Fruit fly (Drosophila melanogaster) whole organism, embryonic: ENCODE data around the gene CG31776.

Source experiments
- pan ChIP-seq, 4 experiments: fragments of >200 bp in 3 of 4; fragments of 200-800 bp in 1 of 4; sonication (Bioruptor generic) in 1 of 4; optimal IDR thresholded peaks in 3 of 4; IDR thresholded peaks in 1 of 4; 2 replicates each; pipeline versions ENCODE4 v1.3.6 to Lab custom; 2017 to 2022; ENCODE audit warnings: missing biosample characterization in 2 of 4, missing genetic modification characterization in 2 of 4, mixed read lengths in 1 of 4
- pfk ChIP-seq: fragments of 200-800 bp; sonication (Bioruptor generic); optimal IDR thresholded peaks from 2 replicates; lab custom pipeline; 2018; ENCODE audit warnings: missing biosample characterization, mild to moderate bottlenecking, missing genetic modification characterization, moderate library complexity
- sima ChIP-seq: fragments of 200-800 bp; sonication (Bioruptor generic); optimal IDR thresholded peaks from 2 replicates; lab custom pipeline; 2016; ENCODE audit warnings: missing biosample characterization, missing genetic modification characterization

- TF ChIP-seq sima (no peak), pfk (GFP tag; lab: Kevin White, UChicago) (no peak), pan (optimal IDR thresholded peaks at IDR 0.05; lab: Kevin White, UChicago) (no peak), pan (GFP tag; optimal IDR thresholded peaks at IDR 0.05 in 1 of 2, IDR thresholded peaks at IDR 0.05 in 1 of 2) (peak in 1 of 2 experiments; percentile 76)
Measured at dm6 chr2L:3472242-3472641, 2.3 kb downstream of the CG31776 start, which contains the start of gene Pgant4.
